Worm (Caenorhabditis elegans): ENCODE measurements around the gene C13A2.12.

ce11 chrV:7282037-7282436 lies 23.0 kb downstream of the C13A2.12 start, which contains the start of gene C13A2.3:
- TF ChIP-seq flt-1 (GFP tag; IDR thresholded peaks at IDR 0.05) (no peak), tbx-11 (GFP tag; IDR thresholded peaks at IDR 0.05) (no peak), ama-1 (optimal IDR thresholded peaks at IDR 0.05) (no peak), tbx-37 (GFP tag; conservative IDR thresholded peaks at IDR 0.05) (no peak), B0310.2 (tag; optimal IDR thresholded peaks at IDR 0.05) (no peak), hnd-1 (tag; optimal IDR thresholded peaks at IDR 0.05) (no peak), ceh-36 (tag; optimal IDR thresholded peaks at IDR 0.05) (no peak), pes-1 (GFP tag; IDR thresholded peaks at IDR 0.05) (no peak), sea-1 (GFP tag; conservative IDR thresholded peaks at IDR 0.05) (no peak)
